Worm (Caenorhabditis elegans): ENCODE results near the gene C35C5.9.

ce11 chrX:11534443-11534842 is 1.9 kb upstream of the C35C5.9 start:
- TF ChIP-seq unc-62 (GFP tag; optimal IDR thresholded peaks at IDR 0.05), result no peak
- TF ChIP-seq ZK546.5 (tag; optimal IDR thresholded peaks at IDR 0.05), result no peak
